Fruit fly (Drosophila melanogaster): ENCODE data around the gene CG5254.

Gene CG5254

dm6 chrX:796397-796989, 46.3 kb downstream of the CG5254 start:
- TF ChIP-seq EcR (GFP tag; optimal IDR thresholded peaks at IDR 0.05) (peak; percentile 53), CG17806 (tag; optimal IDR thresholded peaks at IDR 0.05) (no peak), Pif1A (GFP tag; optimal IDR thresholded peaks at IDR 0.05) (no peak), Ets98B (GFP tag; IDR thresholded peaks at IDR 0.05) (peak; percentile 33; the same call in 1 of the 2 replicates), fd96Ca (GFP tag; IDR thresholded peaks at IDR 0.05) (0 out of 3 replicates have a peak, but pooled peaks have one; percentile 58), CG9948 (tag; optimal IDR thresholded peaks at IDR 0.05) (no peak), CG32121 (GFP tag; IDR thresholded peaks at IDR 0.05) (0 out of 2 replicates have a peak, but pooled peaks have one; percentile 14), Snoo (tag; optimal IDR thresholded peaks at IDR 0.05) (peak; percentile 5), CG13204 (GFP tag; optimal IDR thresholded peaks at IDR 0.05) (peak; percentile 6), CG8301 (tag; optimal IDR thresholded peaks at IDR 0.05) (no peak)

DNA sequence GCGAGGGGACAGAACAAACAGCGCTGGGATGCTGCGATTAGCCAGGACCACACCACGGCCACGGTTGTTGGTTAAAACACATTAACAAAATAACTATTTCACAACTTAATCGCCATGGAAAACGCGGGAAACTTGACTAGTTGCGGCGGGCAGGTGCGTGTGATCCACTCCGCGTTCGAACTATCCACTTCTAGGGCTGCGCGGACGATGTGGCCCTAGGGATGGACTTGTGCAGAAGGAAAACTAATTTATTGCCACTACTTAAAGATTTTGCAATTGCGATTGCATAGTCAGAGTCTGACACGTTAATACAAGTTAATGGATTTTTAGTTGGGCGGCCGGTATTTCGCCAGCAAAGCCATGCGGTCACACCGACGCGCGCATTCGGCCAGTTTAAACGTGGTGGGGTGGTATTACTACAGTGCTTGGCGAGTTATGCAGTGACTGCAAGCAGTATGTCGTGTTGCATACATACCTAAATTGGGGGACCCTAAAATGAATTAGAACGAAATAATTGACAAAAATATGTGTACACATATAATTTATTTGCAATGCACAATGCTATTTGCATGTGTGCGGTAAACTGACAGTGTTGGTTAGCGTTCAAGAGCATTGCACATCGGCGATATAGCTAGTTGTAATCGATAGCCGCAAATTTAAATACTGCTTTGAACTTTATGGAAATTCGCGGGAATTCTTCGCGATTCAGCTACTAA, 51.2 kb downstream of the CG5254 start, which contains the start of gene Rbf:
Rbf (minus strand) TSS at position 323 of the 716 bp plus-strand sequence.
- no peak for TF ChIP-seq CG14655 (GFP tag; optimal IDR thresholded peaks at IDR 0.05)
- TF ChIP-seq D1 (tag; optimal IDR thresholded peaks at IDR 0.05), result no peak
- no peak for TF ChIP-seq CG8301 (tag; optimal IDR thresholded peaks at IDR 0.05)
- no peak for TF ChIP-seq Pif1B (GFP tag; optimal IDR thresholded peaks at IDR 0.05)
- no peak for TF ChIP-seq CG17806 (tag; optimal IDR thresholded peaks at IDR 0.05)
- TF ChIP-seq CG8159 (tag; optimal IDR thresholded peaks at IDR 0.05), result no peak
- TF ChIP-seq CG13204 (GFP tag; optimal IDR thresholded peaks at IDR 0.05), result no peak
- no peak for TF ChIP-seq CG9948 (tag; optimal IDR thresholded peaks at IDR 0.05)
- TF ChIP-seq fd96Ca (GFP tag; IDR thresholded peaks at IDR 0.05), result no peak
- no peak for TF ChIP-seq CG34367 (tag; optimal IDR thresholded peaks at IDR 0.05)

dm6 chrX:803370-803769, 53.2 kb downstream of the CG5254 start, which contains the start of gene CG13359:
CG13359 (minus strand) TSS chrX:803470.
- TF ChIP-seq Pif1A (GFP tag; optimal IDR thresholded peaks at IDR 0.05) (no peak), CG12605 (GFP tag; IDR thresholded peaks at IDR 0.05) (no peak), CG9948 (tag; optimal IDR thresholded peaks at IDR 0.05) (no peak), fd96Ca (GFP tag; IDR thresholded peaks at IDR 0.05) (no peak), CG10348 (GFP tag; IDR thresholded peaks at IDR 0.05) (no peak), CG13204 (GFP tag; optimal IDR thresholded peaks at IDR 0.05) (no peak), CG34367 (tag; optimal IDR thresholded peaks at IDR 0.05) (no peak), Ets98B (GFP tag; IDR thresholded peaks at IDR 0.05) (no peak), CG8301 (tag; optimal IDR thresholded peaks at IDR 0.05) (no peak)

DNA sequence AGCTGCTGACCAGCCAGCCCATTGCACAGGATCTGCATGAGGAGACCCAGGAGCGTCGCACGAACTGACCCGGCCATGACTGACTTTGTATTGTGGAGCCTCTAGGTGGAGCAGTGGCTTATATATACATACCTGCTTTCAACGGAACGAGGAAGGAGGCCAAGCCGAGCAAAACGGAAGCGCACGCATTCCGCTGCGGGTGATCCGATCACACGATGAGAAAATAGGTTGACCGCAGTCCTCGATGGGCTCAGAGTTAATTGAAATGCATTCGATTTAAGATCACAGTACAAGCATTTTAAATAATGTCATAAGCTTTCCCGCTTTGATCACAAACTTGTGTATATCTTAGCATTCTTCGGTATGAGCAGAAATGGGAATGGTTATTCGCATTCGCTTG, 54.7 kb downstream of the CG5254 start, which contains the start of gene CG13358:
CG13358 (minus strand) TSS at position 101 of the 400 bp plus-strand sequence.
- TF ChIP-seq CG34367 (tag; optimal IDR thresholded peaks at IDR 0.05) (no peak), CG8301 (tag; optimal IDR thresholded peaks at IDR 0.05) (peak; percentile 14)

DNA sequence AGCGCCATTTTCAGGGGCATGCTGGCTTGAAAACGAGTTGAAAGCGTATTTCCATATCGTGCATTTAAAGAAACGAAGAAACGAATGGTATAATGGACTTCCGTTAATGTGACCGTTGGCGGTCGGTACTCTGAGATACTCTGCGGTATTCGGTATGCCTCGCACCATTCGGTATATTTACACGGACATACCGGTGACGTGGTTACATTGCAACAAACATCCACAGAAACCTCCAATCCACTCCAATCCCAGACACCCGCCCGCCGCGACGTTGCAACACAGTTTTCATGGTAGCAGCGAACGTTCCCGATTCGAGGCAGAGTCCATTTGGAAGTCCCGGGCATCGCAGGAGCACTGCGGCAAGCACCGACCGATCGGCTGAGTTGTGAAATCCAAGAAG, 55.8 kb downstream of the CG5254 start, which contains the start of gene Sec22:
Sec22 (plus strand) TSS at position 170 of the 400 bp plus-strand sequence.
- TF ChIP-seq Ets98B (GFP tag; IDR thresholded peaks at IDR 0.05) (no peak; the same call in 1 of the 2 replicates), CG32121 (GFP tag; IDR thresholded peaks at IDR 0.05) (no peak), Snoo (tag; optimal IDR thresholded peaks at IDR 0.05) (peak; percentile 19), Pif1A (GFP tag; optimal IDR thresholded peaks at IDR 0.05) (no peak), rn (GFP tag; IDR thresholded peaks at IDR 0.05) (no peak), EcR (GFP tag; optimal IDR thresholded peaks at IDR 0.05) (no peak), CG8159 (tag; optimal IDR thresholded peaks at IDR 0.05) (no peak), CG34367 (tag; optimal IDR thresholded peaks at IDR 0.05) (peak; percentile 2), CG15710 (tag; optimal IDR thresholded peaks at IDR 0.05) (no peak), CG14655 (GFP tag; optimal IDR thresholded peaks at IDR 0.05) (no peak), CG12605 (GFP tag; IDR thresholded peaks at IDR 0.05) (no peak), D1 (tag; optimal IDR thresholded peaks at IDR 0.05) (no peak), gl (tag; optimal IDR thresholded peaks at IDR 0.05) (no peak), CG8301 (tag; optimal IDR thresholded peaks at IDR 0.05) (no peak), CG4496 (GFP tag; IDR thresholded peaks at IDR 0.05) (peak; percentile 44; the same call in 1 of the 3 replicates)
